Worm (Caenorhabditis elegans) whole organism, mixed stage, embryonic: ENCODE results near the gene M04B2.7.
A peak's percentile ranks its signal among the peaks of the same experiment; 100 is the strongest.

ENCODE experiments used
- ces-1 ChIP-seq: fragments of 150-350 bp; optimal IDR thresholded peaks from 2 replicates; lab custom pipeline; 2014; ENCODE audit warnings: missing biosample characterization, missing genetic modification reagents, missing genetic modification characterization
- ham-2 ChIP-seq: fragments of 200-800 bp; sonication (Bioruptor generic); optimal IDR thresholded peaks from 2 replicates; lab custom pipeline; 2018; ENCODE audit warnings: mild to moderate bottlenecking, missing genetic modification characterization, missing compliant biosample characterization
- mep-1 ChIP-seq: fragments of 150-350 bp; optimal IDR thresholded peaks from 2 replicates; lab custom pipeline; 2017; ENCODE audit warnings: missing biosample characterization, missing genetic modification reagents, missing genetic modification characterization, inconsistent platforms
- nhr-76 ChIP-seq: sonication (generic microtip); optimal IDR thresholded peaks from 2 replicates; lab custom pipeline; 2017; ENCODE audit warnings: missing biosample characterization, missing genetic modification characterization
- snpc-4 ChIP-seq: fragments of 150-350 bp; optimal IDR thresholded peaks from 2 replicates; lab custom pipeline; 2014; ENCODE audit warnings: missing biosample characterization, missing genetic modification characterization
- unc-39 ChIP-seq: fragments of 150-350 bp; optimal IDR thresholded peaks from 2 replicates; lab custom pipeline; 2014; ENCODE audit warnings: missing biosample characterization, missing genetic modification characterization
- unc-62 ChIP-seq: fragments of 150-350 bp; optimal IDR thresholded peaks from 2 replicates; lab custom pipeline; 2014; ENCODE audit warnings: missing biosample characterization, missing genetic modification reagents, missing genetic modification characterization
- ztf-11 ChIP-seq: fragments of 150-350 bp; optimal IDR thresholded peaks from 2 replicates; lab custom pipeline; 2014; ENCODE audit warnings: missing biosample characterization, missing genetic modification characterization

- TF ChIP-seq snpc-4, result no peak
- TF ChIP-seq nhr-76 (tag; lab: Kevin White, UChicago), result no peak
- no peak for TF ChIP-seq ham-2 (GFP tag; lab: Kevin White, UChicago)
- TF ChIP-seq mep-1 (tag; lab: Kevin White, UChicago), result no peak
- no peak for TF ChIP-seq unc-39
- peak; percentile 33 for TF ChIP-seq unc-62 (GFP tag; lab: Kevin White, UChicago)
- no peak for TF ChIP-seq ztf-11 (tag; lab: Kevin White, UChicago)
- TF ChIP-seq ces-1 (GFP tag; lab: Kevin White, UChicago), result no peak
Measured at ce11 chrIV:11571374-11571839, 22.8 kb upstream of the M04B2.7 start.
